Fruit fly (Drosophila melanogaster) whole organism, wandering third instar larva: ENCODE data around the gene Rala.

Source experiments
- Abd-B ChIP-seq: fragments of >200 bp; optimal IDR thresholded peaks from 2 replicates; lab custom pipeline; 2017; ENCODE audit warnings: missing biosample characterization, missing genetic modification characterization
- CG32264 ChIP-seq: fragments of 200-800 bp; sonication (Bioruptor generic); optimal IDR thresholded peaks from 2 replicates; lab custom pipeline; 2016; ENCODE audit warnings: missing biosample characterization, missing genetic modification characterization
- CG9705 ChIP-seq: fragments of 200-800 bp; sonication (Bioruptor generic); optimal IDR thresholded peaks from 2 replicates; lab custom pipeline; 2018; ENCODE audit warnings: missing biosample characterization, mild to moderate bottlenecking, missing genetic modification characterization
- CrebA ChIP-seq: fragments of 200-800 bp; sonication (Bioruptor generic); optimal IDR thresholded peaks from 2 replicates; lab custom pipeline; 2016; ENCODE audit warnings: missing biosample characterization, mild to moderate bottlenecking, missing genetic modification characterization, borderline replicate concordance
- Dfd ChIP-seq: fragments of >200 bp; optimal IDR thresholded peaks from 2 replicates; lab custom pipeline; 2017; ENCODE audit warnings: missing biosample characterization, missing genetic modification characterization
- Dif ChIP-seq: fragments of 200-275, 200-300 bp; sonication (Bioruptor generic); optimal IDR thresholded peaks from 2 replicates; lab custom pipeline; 2018; ENCODE audit warnings: missing biosample characterization, missing genetic modification characterization; ENCODE audit not compliant: partially characterized antibody
- GATAd ChIP-seq: sonication (Bioruptor generic); optimal IDR thresholded peaks from 2 replicates; lab custom pipeline; 2016; ENCODE audit warnings: missing biosample characterization, missing genetic modification characterization
- HLH106 ChIP-seq: fragments of 200-800 bp; optimal IDR thresholded peaks from 3 replicates; lab custom pipeline; 2019; ENCODE audit warnings: missing biosample characterization, mild to moderate bottlenecking, missing genetic modification characterization, moderate library complexity
- Hnf4 ChIP-seq: fragments of 200-800 bp; sonication (Bioruptor generic); optimal IDR thresholded peaks from 2 replicates; lab custom pipeline; 2016; ENCODE audit warnings: missing biosample characterization, mild to moderate bottlenecking, missing genetic modification characterization
- Hr78 ChIP-seq: fragments of >200 bp; optimal IDR thresholded peaks from 2 replicates; lab custom pipeline; 2017; ENCODE audit warnings: missing biosample characterization, missing genetic modification characterization
- Hr83 ChIP-seq: fragments of 200-300 bp; sonication (Bioruptor generic); optimal IDR thresholded peaks from 2 replicates; lab custom pipeline; 2016; ENCODE audit warnings: missing biosample characterization, mild to moderate bottlenecking, missing genetic modification characterization, moderate library complexity; ENCODE audit not compliant: poor library complexity, severe bottlenecking
- Jra ChIP-seq: sonication (Bioruptor generic); optimal IDR thresholded peaks from 2 replicates; lab custom pipeline; 2016; ENCODE audit warnings: missing biosample characterization, missing genetic modification characterization
- Mio ChIP-seq: sonication (Bioruptor generic); optimal IDR thresholded peaks from 2 replicates; lab custom pipeline; 2016; ENCODE audit warnings: missing biosample characterization, missing genetic modification characterization
- Myc ChIP-seq: fragments of >200 bp; optimal IDR thresholded peaks from 2 replicates; lab custom pipeline; 2017
- N ChIP-seq: fragments of >200 bp; optimal IDR thresholded peaks from 2 replicates; lab custom pipeline; 2018; ENCODE audit warnings: missing biosample characterization, missing external identifiers, missing genetic modification characterization
- OdsH ChIP-seq: fragments of 200-800 bp; sonication (Bioruptor generic); optimal IDR thresholded peaks from 2 replicates; lab custom pipeline; 2016; ENCODE audit warnings: missing biosample characterization, mild to moderate bottlenecking, missing genetic modification characterization
- Rel ChIP-seq, 2 experiments: fragments of 200-800 bp; sonication (Bioruptor generic) in 1 of 2; optimal IDR thresholded peaks; 2 replicates in 1 of 2; 3 replicates in 1 of 2; lab custom pipeline; 2016 to 2019; ENCODE audit warnings: mild to moderate bottlenecking in 2 of 2, missing biosample characterization in 2 of 2, missing genetic modification characterization in 2 of 2, moderate library complexity in 1 of 2
- Sp1 ChIP-seq: fragments of 200-800 bp; sonication (Bioruptor generic); optimal IDR thresholded peaks from 3 replicates; lab custom pipeline; 2019; ENCODE audit warnings: missing biosample characterization, mild to moderate bottlenecking, missing genetic modification characterization, moderate library complexity
- Vsx2 ChIP-seq: fragments of 200-300, 225-300 bp; sonication (Bioruptor generic); optimal IDR thresholded peaks from 2 replicates; lab custom pipeline; 2018; ENCODE audit warnings: missing biosample characterization, missing genetic modification characterization; ENCODE audit not compliant: partially characterized antibody
- br ChIP-seq: fragments of 200-800 bp; sonication (Bioruptor generic); optimal IDR thresholded peaks from 2 replicates; lab custom pipeline; 2016; ENCODE audit warnings: missing biosample characterization, missing genetic modification characterization
- brk ChIP-seq: fragments of 200-800 bp; sonication (Bioruptor generic); optimal IDR thresholded peaks from 2 replicates; lab custom pipeline; 2016; ENCODE audit warnings: missing biosample characterization, mild to moderate bottlenecking, missing genetic modification characterization
- dl ChIP-seq, 2 experiments: fragments of 175-275, 200-275 bp in 1 of 2; fragments of 200-275 bp in 1 of 2; sonication (Bioruptor generic); optimal IDR thresholded peaks; lab custom pipeline; 2018; ENCODE audit warnings: mild to moderate bottlenecking in 2 of 2, missing biosample characterization in 2 of 2, missing genetic modification characterization in 2 of 2, moderate library complexity in 2 of 2; ENCODE audit not compliant: partially characterized antibody in 2 of 2, insufficient read depth in 1 of 2
- dmrt93B ChIP-seq: fragments of 200-800 bp; sonication (Bioruptor generic); optimal IDR thresholded peaks from 2 replicates; lab custom pipeline; 2018; ENCODE audit warnings: missing biosample characterization, mild to moderate bottlenecking, missing genetic modification characterization
- dsf ChIP-seq: sonication (Bioruptor generic); optimal IDR thresholded peaks from 2 replicates; lab custom pipeline; 2016; ENCODE audit warnings: missing biosample characterization, missing genetic modification characterization, borderline replicate concordance
- ey ChIP-seq: fragments of 200-800 bp; sonication (Bioruptor generic); optimal IDR thresholded peaks from 2 replicates; lab custom pipeline; 2016; ENCODE audit warnings: missing biosample characterization, missing genetic modification characterization
- foxo ChIP-seq, 2 experiments: fragments of 200-800 bp; sonication (Bioruptor generic); optimal IDR thresholded peaks; 2 replicates in 1 of 2; 3 replicates in 1 of 2; lab custom pipeline; 2016 to 2017; ENCODE audit warnings: missing biosample characterization in 2 of 2, missing genetic modification characterization in 2 of 2
- fru ChIP-seq: fragments of 200-800 bp; sonication (Bioruptor generic); optimal IDR thresholded peaks from 3 replicates; lab custom pipeline; 2016; ENCODE audit warnings: missing biosample characterization, mild to moderate bottlenecking, missing genetic modification characterization
- h ChIP-seq: fragments of 200-800 bp; sonication (Bioruptor generic); optimal IDR thresholded peaks from 3 replicates; lab custom pipeline; 2016; ENCODE audit warnings: missing biosample characterization, mild to moderate bottlenecking, missing genetic modification characterization
- jim ChIP-seq: fragments of 175-275, 200-325 bp; sonication (Bioruptor generic); optimal IDR thresholded peaks from 2 replicates; lab custom pipeline; 2016; ENCODE audit warnings: missing biosample characterization, mild to moderate bottlenecking, missing genetic modification characterization
- lola ChIP-seq: fragments of >200 bp; optimal IDR thresholded peaks from 2 replicates; lab custom pipeline; 2017; ENCODE audit warnings: missing biosample characterization, missing genetic modification characterization
- pan ChIP-seq: fragments of >200 bp; optimal IDR thresholded peaks from 2 replicates; lab custom pipeline; 2017
- psq ChIP-seq: fragments of 200-800 bp; sonication (Bioruptor generic); optimal IDR thresholded peaks from 3 replicates; lab custom pipeline; 2017; ENCODE audit warnings: missing biosample characterization, mild to moderate bottlenecking, missing genetic modification characterization, moderate library complexity
- rgr ChIP-seq: fragments of 200-800 bp; sonication (Bioruptor generic); optimal IDR thresholded peaks from 3 replicates; lab custom pipeline; 2016; ENCODE audit warnings: missing biosample characterization, mild to moderate bottlenecking, missing genetic modification characterization
- sage ChIP-seq: fragments of 200-800 bp; sonication (Bioruptor generic); optimal IDR thresholded peaks from 2 replicates; lab custom pipeline; 2016; ENCODE audit warnings: missing biosample characterization, mild to moderate bottlenecking, missing genetic modification characterization
- sv ChIP-seq: fragments of 200-800 bp; sonication (Bioruptor generic); optimal IDR thresholded peaks from 3 replicates; lab custom pipeline; 2016; ENCODE audit warnings: missing biosample characterization, missing genetic modification characterization
- tai ChIP-seq: sonication (Bioruptor generic); optimal IDR thresholded peaks from 2 replicates; lab custom pipeline; 2016; ENCODE audit warnings: missing biosample characterization, missing genetic modification characterization
- usp ChIP-seq: fragments of >200 bp; optimal IDR thresholded peaks from 2 replicates; lab custom pipeline; 2017; ENCODE audit warnings: missing biosample characterization, missing genetic modification characterization
- woc ChIP-seq: sonication (Bioruptor generic); optimal IDR thresholded peaks from 2 replicates; lab custom pipeline; 2016; ENCODE audit warnings: missing biosample characterization, mild to moderate bottlenecking, missing genetic modification characterization

Gene Rala

dm6 chrX:3748741-3749484 is 29.5 kb upstream of the Rala start:
- TF ChIP-seq lola (GFP tag; lab: Kevin White, UChicago) (no peak), h (GFP tag; lab: Kevin White, UChicago) (peak; percentile 13), Vsx2 (GFP tag; lab: Kevin White, UChicago) (peak; percentile 25), Rel (GFP tag; optimal IDR thresholded peaks at IDR 0.05; lab: Kevin White, UChicago) (no peak), Rel (tag; optimal IDR thresholded peaks at IDR 0.05; lab: Kevin White, UChicago) (peak; percentile 31), Hr83 (peak; percentile 31), dl (GFP tag; optimal IDR thresholded peaks at IDR 0.05; lab: Kevin White, UChicago; ENCODE audit: insufficient read depth in 1 of 2, partially characterized antibody in 2 of 2) (peak; percentile 31 to 92), pan (lab: Kevin White, UChicago) (no peak), ey (GFP tag; lab: Kevin White, UChicago) (no peak), psq (GFP tag; lab: Kevin White, UChicago) (peak; percentile 14), Dif (GFP tag; lab: Kevin White, UChicago) (peak; percentile 95)
- TF ChIP-seq, all 38 proteins: peak for 7

- TF ChIP-seq brk (peak; percentile 60), N (GFP tag; lab: Kevin White, UChicago) (no peak), Rel (GFP tag; optimal IDR thresholded peaks at IDR 0.05; lab: Kevin White, UChicago) (peak; percentile 82), Rel (tag; optimal IDR thresholded peaks at IDR 0.05; lab: Kevin White, UChicago) (peak; percentile 49), psq (GFP tag; lab: Kevin White, UChicago) (peak; percentile 76), jim (GFP tag; lab: Kevin White, UChicago) (no peak), dmrt93B (peak; percentile 89), sv (GFP tag; lab: Kevin White, UChicago) (no peak), woc (GFP tag; lab: Kevin White, UChicago) (peak; percentile 79), br (GFP tag; lab: Kevin White, UChicago) (peak; percentile 82), usp (GFP tag; lab: Kevin White, UChicago) (no peak), pan (lab: Kevin White, UChicago) (no peak), dl (GFP tag; optimal IDR thresholded peaks at IDR 0.05; lab: Kevin White, UChicago; ENCODE audit: insufficient read depth in 1 of 2, partially characterized antibody in 2 of 2) (no peak), Vsx2 (GFP tag; lab: Kevin White, UChicago) (no peak), Hr78 (GFP tag; lab: Kevin White, UChicago) (no peak), h (GFP tag; lab: Kevin White, UChicago) (peak; percentile 89), foxo (GFP tag; optimal IDR thresholded peaks at IDR 0.05; lab: Kevin White, UChicago) (peak; percentile 3 to 91), ey (GFP tag; lab: Kevin White, UChicago) (peak; percentile 87), sage (GFP tag; lab: Kevin White, UChicago) (peak; percentile 77), CG32264 (GFP tag; lab: Kevin White, UChicago) (peak; percentile 68), GATAd (GFP tag; lab: Kevin White, UChicago) (no peak), Dif (GFP tag; lab: Kevin White, UChicago) (no peak), fru (GFP tag; lab: Kevin White, UChicago) (peak; percentile 89), CrebA (GFP tag; lab: Kevin White, UChicago) (peak; percentile 77), Hnf4 (GFP tag; lab: Kevin White, UChicago) (peak; percentile 69), dsf (GFP tag; lab: Kevin White, UChicago) (peak; percentile 58), rgr (GFP tag; lab: Kevin White, UChicago) (peak; percentile 88), Myc (lab: Kevin White, UChicago) (no peak), CG9705 (GFP tag; lab: Kevin White, UChicago) (peak; percentile 74), tai (GFP tag; lab: Kevin White, UChicago) (peak; percentile 65), Jra (GFP tag; lab: Kevin White, UChicago) (peak; percentile 18), Mio (GFP tag; lab: Kevin White, UChicago) (no peak), OdsH (peak; percentile 82), lola (GFP tag; lab: Kevin White, UChicago) (no peak), Dfd (GFP tag; lab: Kevin White, UChicago) (peak; percentile 78), Abd-B (no peak), Hr83 (no peak), HLH106 (tag; lab: Kevin White, UChicago) (peak; percentile 92), Sp1 (GFP tag; lab: Kevin White, UChicago) (peak; percentile 94)
Observed at dm6 chrX:3748248-3748647, 28.8 kb upstream of the Rala start.
